Worm (Caenorhabditis elegans) whole organism, L4 larva: ENCODE results near the gene ZK180.8.

Experiments used
- R02D3.7 ChIP-seq: fragments of 150-350 bp; sonication (generic microtip); optimal IDR thresholded peaks from 3 replicates; lab custom pipeline; 2014; ENCODE audit warnings: missing biosample characterization, missing genetic modification characterization
- ama-1 ChIP-seq: fragments of 150-350 bp; optimal IDR thresholded peaks from 2 replicates; lab custom pipeline; 2014; ENCODE audit warnings: inconsistent platforms, mixed read lengths
- daf-19 ChIP-seq: fragments of 200-800 bp; sonication (Bioruptor generic); conservative IDR thresholded peaks from 2 replicates; pipeline ENCODE4 v1.3.6; 2022; ENCODE audit warnings: missing genetic modification characterization, missing compliant biosample characterization
- dpl-1 ChIP-seq: fragments of 150-350 bp; optimal IDR thresholded peaks from 2 replicates; lab custom pipeline; 2014; ENCODE audit warnings: missing biosample characterization, missing genetic modification reagents, missing genetic modification characterization
- fkh-10 ChIP-seq: fragments of 150-350 bp; optimal IDR thresholded peaks from 2 replicates; lab custom pipeline; 2014; ENCODE audit warnings: missing biosample characterization, missing genetic modification reagents, missing genetic modification characterization
- mxl-3 ChIP-seq: fragments of 200-800 bp; sonication (Bioruptor generic); optimal IDR thresholded peaks from 2 replicates; lab custom pipeline; 2018; ENCODE audit warnings: mild to moderate bottlenecking, missing genetic modification characterization, missing compliant biosample characterization
- nhr-6 ChIP-seq: fragments of 150-350 bp; optimal IDR thresholded peaks from 2 replicates; lab custom pipeline; 2014; ENCODE audit warnings: missing biosample characterization, missing genetic modification characterization
- nhr-76 ChIP-seq: fragments of 150-350 bp; optimal IDR thresholded peaks from 2 replicates; lab custom pipeline; 2014; ENCODE audit warnings: missing biosample characterization, missing genetic modification characterization
- snpc-4 ChIP-seq: fragments of 150-350 bp; optimal IDR thresholded peaks from 2 replicates; lab custom pipeline; 2014; ENCODE audit warnings: missing biosample characterization, missing genetic modification characterization
- unc-62 ChIP-seq, 3 experiments: fragments of 150-350 bp in 1 of 3; sonication (generic microtip); optimal IDR thresholded peaks in 2 of 3; peaks in 1 of 3; 1 replicate in 1 of 3; 2 replicates in 2 of 3; lab custom pipeline; 2014 to 2017; ENCODE audit warnings: missing biosample characterization in 3 of 3, missing genetic modification characterization in 3 of 3, missing genetic modification reagents in 3 of 3, missing genotype in 1 of 3

- TF ChIP-seq mxl-3 (GFP tag; lab: Kevin White, UChicago) (no peak), unc-62 (GFP tag; optimal IDR thresholded peaks at IDR 0.05 in 1 of 2; lab: Kevin White, UChicago) (peak in 1 of 2 experiments; percentile 30), unc-62 (tag; optimal IDR thresholded peaks at IDR 0.05; lab: Kevin White, UChicago) (no peak), daf-19 (GFP tag; lab: Robert Waterston, UW) (no peak), R02D3.7 (tag; lab: Kevin White, UChicago) (no peak), nhr-76 (tag; lab: Kevin White, UChicago) (no peak), snpc-4 (tag; lab: Kevin White, UChicago) (no peak), dpl-1 (GFP tag; lab: Kevin White, UChicago) (no peak), ama-1 (lab: Kevin White, UChicago) (no peak), nhr-6 (no peak), fkh-10 (GFP tag; lab: Kevin White, UChicago) (no peak)
Observed at ce11 chrIV:4506637-4507036, 4.9 kb downstream of the ZK180.8 start, which contains the start of gene gbb-2.
